Worm (Caenorhabditis elegans) whole organism, L1 larva: ENCODE data around the gene C46F9.5.

Experiments used
- aly-2 ChIP-seq: fragments of 150-350 bp; optimal IDR thresholded peaks from 2 replicates; lab custom pipeline; 2014; ENCODE audit warnings: missing biosample characterization, missing genetic modification characterization
- ceh-82 ChIP-seq, 3 experiments: fragments of 150-350 bp in 1 of 3; sonication (generic microtip) in 2 of 3; optimal IDR thresholded peaks; 2 replicates each; lab custom pipeline; 2014 to 2017; ENCODE audit warnings: missing biosample characterization in 3 of 3, missing genetic modification characterization in 3 of 3
- mdl-1 ChIP-seq, 2 experiments: fragments of 150-350 bp; optimal IDR thresholded peaks; 2 replicates each; lab custom pipeline; 2014 to 2017; ENCODE audit warnings: missing biosample characterization in 2 of 2, missing genetic modification characterization in 2 of 2, inconsistent platforms in 1 of 2
- mep-1 ChIP-seq: fragments of 150-350 bp; optimal IDR thresholded peaks from 2 replicates; lab custom pipeline; 2014; ENCODE audit warnings: missing biosample characterization, missing genetic modification characterization
- nhr-11 ChIP-seq: fragments of 150-350 bp; optimal IDR thresholded peaks from 2 replicates; lab custom pipeline; 2014; ENCODE audit warnings: missing biosample characterization, missing genetic modification characterization
- nhr-237 ChIP-seq: fragments of 150-350 bp; optimal IDR thresholded peaks from 2 replicates; lab custom pipeline; 2014; ENCODE audit warnings: missing biosample characterization, missing genetic modification characterization
- nhr-76 ChIP-seq: sonication (generic microtip); optimal IDR thresholded peaks from 2 replicates; lab custom pipeline; 2017; ENCODE audit warnings: missing biosample characterization, missing genetic modification characterization
- nhr-77 ChIP-seq: fragments of 150-350 bp; optimal IDR thresholded peaks from 2 replicates; lab custom pipeline; 2014; ENCODE audit warnings: missing biosample characterization, missing genetic modification characterization
- nhr-90 ChIP-seq: sonication (generic microtip); optimal IDR thresholded peaks from 2 replicates; lab custom pipeline; 2016; ENCODE audit warnings: mild to moderate bottlenecking, missing genetic modification characterization, missing compliant biosample characterization; ENCODE audit not compliant: poor library complexity
- sox-4 ChIP-seq: sonication (generic microtip); optimal IDR thresholded peaks from 2 replicates; lab custom pipeline; 2016; ENCODE audit warnings: missing genetic modification characterization, missing compliant biosample characterization
- swsn-7 ChIP-seq: sonication (generic microtip); optimal IDR thresholded peaks from 2 replicates; lab custom pipeline; 2016; ENCODE audit warnings: missing genetic modification characterization, missing compliant biosample characterization
- unc-130 ChIP-seq: fragments of 150-350 bp; optimal IDR thresholded peaks from 2 replicates; lab custom pipeline; 2017; ENCODE audit warnings: missing biosample characterization, missing genetic modification characterization, inconsistent platforms

DNA sequence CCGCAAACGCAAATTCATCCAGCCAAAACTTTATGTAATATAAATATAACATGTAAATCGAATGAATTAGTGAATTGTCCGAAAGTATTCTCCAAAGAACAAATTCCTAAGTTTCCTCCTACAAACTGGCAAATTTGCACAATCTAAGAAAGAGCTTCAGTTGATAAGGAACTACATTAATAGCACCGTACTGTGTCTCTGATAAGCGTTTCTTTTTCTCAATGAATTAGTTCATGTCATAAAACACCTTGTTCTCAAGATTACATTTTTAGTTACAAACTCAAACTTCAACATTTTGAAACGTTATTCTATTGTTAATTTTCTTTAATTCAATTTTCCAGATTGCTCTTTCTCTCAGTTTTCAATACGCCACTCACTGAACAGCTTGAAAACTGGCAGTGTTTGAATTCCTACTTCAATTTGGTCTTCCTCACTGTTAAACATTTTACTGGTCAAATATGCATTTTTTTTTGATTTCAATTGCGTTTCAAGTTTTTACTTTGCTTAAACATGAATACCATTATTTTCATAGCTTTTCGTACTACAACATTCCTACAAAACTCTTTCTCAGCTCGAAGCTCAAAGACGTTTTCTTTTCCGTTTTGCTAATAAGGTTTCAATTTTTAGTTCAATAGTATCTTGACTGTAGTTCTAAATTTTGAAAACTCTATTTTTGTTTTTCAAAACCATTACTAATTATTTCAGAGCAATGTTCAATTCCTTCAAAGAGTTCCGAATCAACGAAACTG is 29.5 kb upstream of the C46F9.5 start, which contains the start of gene math-15:
- TF ChIP-seq unc-130 (no peak), ceh-82 (tag; optimal IDR thresholded peaks at IDR 0.05; lab: Kevin White, UChicago) (no peak), nhr-77 (tag; lab: Kevin White, UChicago) (no peak), nhr-237 (no peak), sox-4 (no peak), nhr-76 (tag; lab: Kevin White, UChicago) (no peak), nhr-90 (no peak), mep-1 (tag; lab: Kevin White, UChicago) (no peak), swsn-7 (no peak), mdl-1 (tag; optimal IDR thresholded peaks at IDR 0.05; lab: Kevin White, UChicago) (no peak), nhr-11 (no peak), aly-2 (no peak)
